Fruit fly (Drosophila melanogaster) S2 (cell line): ENCODE results near the gene CG17292.

ENCODE experiments used
- CG8478 ChIP-seq: fragments of >200 bp; optimal IDR thresholded peaks from 2 replicates; lab custom pipeline; 2018
- CTCF ChIP-seq, 2 experiments: fragments of >200 bp; optimal IDR thresholded peaks; 2 replicates each; lab custom pipeline; 2018

- TF ChIP-seq CG8478 (no peak), CTCF (optimal IDR thresholded peaks at IDR 0.05; lab: Kevin White, UChicago) (no peak)
Observed at dm6 chr2L:8398721-8399120, 28.5 kb downstream of the CG17292 start, which contains the start of gene CG13386.
